Worm (Caenorhabditis elegans): ENCODE results near the gene str-27.

DNA sequence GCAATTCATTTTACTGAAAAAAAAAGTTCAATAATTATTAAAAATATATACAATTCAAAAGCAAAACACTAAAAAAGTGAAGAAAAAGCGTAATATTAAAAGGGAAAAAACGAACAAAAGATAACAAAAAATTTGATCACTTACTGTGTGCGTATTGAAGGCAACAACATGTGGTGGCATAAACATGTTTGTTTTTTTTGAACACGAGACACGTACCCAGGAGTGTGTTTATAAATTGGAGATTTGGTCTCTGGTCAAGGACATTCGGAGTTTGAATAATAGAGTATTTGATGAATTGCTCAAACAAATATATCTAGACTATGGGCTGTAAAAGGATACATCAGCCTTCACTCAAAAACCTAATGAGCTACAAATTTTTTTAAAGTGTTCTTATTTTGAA lies 20.0 kb downstream of the str-27 start:
- TF ChIP-seq ztf-7 (tag; optimal IDR thresholded peaks at IDR 0.05) = no peak
- TF ChIP-seq unc-39 (tag; optimal IDR thresholded peaks at IDR 0.05) = no peak
- TF ChIP-seq nhr-77 (tag; optimal IDR thresholded peaks at IDR 0.05) = no peak
- TF ChIP-seq pha-4 (GFP tag; IDR thresholded peaks at IDR 0.05) = no peak
- no peak for TF ChIP-seq pha-4 (tag; optimal IDR thresholded peaks at IDR 0.05)
- no peak for TF ChIP-seq ces-1 (GFP tag; optimal IDR thresholded peaks at IDR 0.05)
- TF ChIP-seq ztf-11 (tag; optimal IDR thresholded peaks at IDR 0.05) = no peak
- no peak for TF ChIP-seq ceh-28 (tag; optimal IDR thresholded peaks at IDR 0.05)
- TF ChIP-seq nhr-11 (tag; optimal IDR thresholded peaks at IDR 0.05) = no peak
